Worm (Caenorhabditis elegans) whole organism, young adult: ENCODE measurements around the gene srxa-1.

Experiments used
- B0019.2 ChIP-seq: fragments of 200-800 bp; sonication (Bioruptor generic); conservative IDR thresholded peaks from 2 replicates; pipeline ENCODE4 v1.3.6; 2022; ENCODE audit warnings: missing genetic modification reagents, missing genetic modification characterization, missing compliant biosample characterization
- B0261.1 ChIP-seq: sonication (generic microtip); optimal IDR thresholded peaks from 2 replicates; lab custom pipeline; 2016; ENCODE audit warnings: mild to moderate bottlenecking, missing genetic modification characterization, moderate library complexity, missing compliant biosample characterization
- B0336.3 ChIP-seq: fragments of 200-800 bp; sonication (Bioruptor generic); IDR thresholded peaks from 2 replicates; pipeline ENCODE4 v1.3.6; 2022; ENCODE audit warnings: missing genetic modification characterization, missing compliant biosample characterization
- C06A6.2 ChIP-seq: fragments of 200-800 bp; sonication (Bioruptor generic); conservative IDR thresholded peaks from 2 replicates; pipeline ENCODE4 v1.3.6; 2022; ENCODE audit warnings: missing genetic modification characterization, missing compliant biosample characterization
- D2030.7 ChIP-seq: fragments of 200-800 bp; sonication (Bioruptor generic); IDR thresholded peaks from 2 replicates; pipeline ENCODE4 v1.3.6; 2022; ENCODE audit warnings: missing genetic modification reagents, missing genetic modification characterization, missing compliant biosample characterization
- F22D6.2 ChIP-seq: sonication (generic microtip); optimal IDR thresholded peaks from 2 replicates; lab custom pipeline; 2016; ENCODE audit warnings: mild to moderate bottlenecking, missing genetic modification characterization, missing compliant biosample characterization
- F23B12.7 ChIP-seq: sonication (generic microtip); optimal IDR thresholded peaks from 2 replicates; lab custom pipeline; 2017; ENCODE audit warnings: missing genetic modification characterization, mild to moderate bottlenecking, missing compliant biosample characterization, antibody characterized with exemption, moderate library complexity; ENCODE audit not compliant: insufficient read depth
- F57C9.4 ChIP-seq: sonication (generic microtip); optimal IDR thresholded peaks from 2 replicates; lab custom pipeline; 2017; ENCODE audit warnings: mild to moderate bottlenecking, missing genetic modification characterization, missing compliant biosample characterization
- T07F8.4 ChIP-seq: sonication (generic microtip); optimal IDR thresholded peaks from 2 replicates; lab custom pipeline; 2016; ENCODE audit warnings: mild to moderate bottlenecking, missing genetic modification characterization, moderate library complexity, missing compliant biosample characterization
- T26A5.8 ChIP-seq: sonication (generic microtip); optimal IDR thresholded peaks from 2 replicates; lab custom pipeline; 2016; ENCODE audit warnings: missing genetic modification characterization, missing compliant biosample characterization
- Y53G8AR.9 ChIP-seq: fragments of 200-800 bp; sonication (Bioruptor generic); conservative IDR thresholded peaks from 2 replicates; pipeline ENCODE4 v1.3.6; 2022; ENCODE audit warnings: missing genetic modification reagents, missing genetic modification characterization, missing compliant biosample characterization
- Y79H2A.3 ChIP-seq: fragments of 200-800 bp; sonication (Bioruptor generic); conservative IDR thresholded peaks from 2 replicates; pipeline ENCODE4 v1.3.6; 2022; ENCODE audit warnings: missing genetic modification reagents, missing genetic modification characterization, missing compliant biosample characterization
- Y95B8A.8 ChIP-seq: fragments of 200-800 bp; sonication (Bioruptor generic); IDR thresholded peaks from 2 replicates; pipeline ENCODE4 v1.3.6; 2022; ENCODE audit warnings: missing genetic modification reagents, missing genetic modification characterization, missing compliant biosample characterization
- ZK185.1 ChIP-seq: sonication (generic microtip); optimal IDR thresholded peaks from 2 replicates; lab custom pipeline; 2016; ENCODE audit warnings: mild to moderate bottlenecking, missing genetic modification characterization, missing compliant biosample characterization; ENCODE audit not compliant: poor library complexity, severe bottlenecking
- atf-7 ChIP-seq: sonication (generic microtip); optimal IDR thresholded peaks from 2 replicates; lab custom pipeline; 2017; ENCODE audit warnings: mild to moderate bottlenecking, missing genetic modification characterization, missing compliant biosample characterization
- attf-5 ChIP-seq: fragments of 200-800 bp; sonication (Bioruptor generic); optimal IDR thresholded peaks from 2 replicates; lab custom pipeline; 2018; ENCODE audit warnings: mild to moderate bottlenecking, missing genetic modification characterization, missing compliant biosample characterization
- cebp-1 ChIP-seq, 2 experiments: fragments of 200-800 bp in 1 of 2; sonication (Bioruptor generic) in 1 of 2; sonication (generic microtip) in 1 of 2; IDR thresholded peaks in 1 of 2; optimal IDR thresholded peaks in 1 of 2; 2 replicates each; pipeline versions ENCODE4 v1.3.6 to Lab custom; 2017 to 2022; ENCODE audit warnings: missing compliant biosample characterization in 2 of 2, missing genetic modification characterization in 2 of 2, mild to moderate bottlenecking in 1 of 2, missing genetic modification reagents in 1 of 2, moderate library complexity in 1 of 2
- ceh-27 ChIP-seq: fragments of 200-800 bp; sonication (Bioruptor generic); optimal IDR thresholded peaks from 2 replicates; lab custom pipeline; 2018; ENCODE audit warnings: mild to moderate bottlenecking, missing genetic modification characterization, moderate library complexity, missing compliant biosample characterization
- ceh-58 ChIP-seq: fragments of 200-800 bp; sonication (Bioruptor generic); IDR thresholded peaks from 2 replicates; pipeline ENCODE4 v1.3.6; 2022; ENCODE audit warnings: missing genetic modification characterization, missing compliant biosample characterization
- ceh-79 ChIP-seq: sonication (generic microtip); optimal IDR thresholded peaks from 2 replicates; lab custom pipeline; 2017; ENCODE audit warnings: mild to moderate bottlenecking, missing genetic modification characterization, missing compliant biosample characterization
- dox-1 ChIP-seq: fragments of 200-800 bp; sonication (Bioruptor generic); IDR thresholded peaks from 2 replicates; pipeline ENCODE4 v1.3.6; 2022; ENCODE audit warnings: missing genetic modification reagents, missing genetic modification characterization, missing compliant biosample characterization
- dpff-1 ChIP-seq: sonication (generic microtip); optimal IDR thresholded peaks from 2 replicates; lab custom pipeline; 2017; ENCODE audit warnings: mild to moderate bottlenecking, missing genetic modification characterization, missing compliant biosample characterization
- ekl-4 ChIP-seq: fragments of 200-800 bp; sonication (Bioruptor generic); IDR thresholded peaks from 2 replicates; pipeline ENCODE4 v1.3.6; 2022; ENCODE audit warnings: missing genetic modification reagents, missing genetic modification characterization, missing compliant biosample characterization
- gei-17 ChIP-seq: fragments of 200-800 bp; sonication (Bioruptor generic); optimal IDR thresholded peaks from 2 replicates; lab custom pipeline; 2018; ENCODE audit warnings: mild to moderate bottlenecking, missing genetic modification characterization, missing compliant biosample characterization
- hmg-1.2 ChIP-seq: fragments of 200-800 bp; sonication (Bioruptor generic); IDR thresholded peaks from 2 replicates; pipeline ENCODE4 v1.3.6; 2022; ENCODE audit warnings: missing genetic modification reagents, missing genetic modification characterization, missing compliant biosample characterization
- let-607 ChIP-seq, 2 experiments: fragments of 200-800 bp in 1 of 2; sonication (Bioruptor generic) in 1 of 2; sonication (generic microtip) in 1 of 2; optimal IDR thresholded peaks; 2 replicates each; lab custom pipeline; 2016 to 2018; ENCODE audit warnings: mild to moderate bottlenecking in 2 of 2, missing compliant biosample characterization in 2 of 2, missing genetic modification characterization in 2 of 2, moderate library complexity in 2 of 2, missing genotype in 1 of 2
- lin-54 ChIP-seq: fragments of 200-800 bp; sonication (Bioruptor generic); optimal IDR thresholded peaks from 2 replicates; lab custom pipeline; 2018; ENCODE audit warnings: mild to moderate bottlenecking, missing genetic modification characterization, missing compliant biosample characterization
- lir-1 ChIP-seq: fragments of 200-800 bp; sonication (Bioruptor generic); conservative IDR thresholded peaks from 2 replicates; pipeline ENCODE4 v1.3.6; 2022; ENCODE audit warnings: missing genetic modification reagents, missing genetic modification characterization, missing compliant biosample characterization
- lsy-27 ChIP-seq: sonication (generic microtip); optimal IDR thresholded peaks from 2 replicates; lab custom pipeline; 2017; ENCODE audit warnings: missing genetic modification characterization, mild to moderate bottlenecking, missing compliant biosample characterization, antibody characterized with exemption, missing genotype, borderline replicate concordance; ENCODE audit not compliant: insufficient read depth
- madf-10 ChIP-seq: sonication (generic microtip); optimal IDR thresholded peaks from 2 replicates; lab custom pipeline; 2016; ENCODE audit warnings: mild to moderate bottlenecking, missing genetic modification characterization, missing compliant biosample characterization
- madf-6 ChIP-seq: fragments of 200-800 bp; sonication (Bioruptor generic); IDR thresholded peaks from 2 replicates; pipeline ENCODE4 v1.3.6; 2022; ENCODE audit warnings: missing genetic modification reagents, missing genetic modification characterization, missing compliant biosample characterization
- mcd-1 ChIP-seq: fragments of 200-800 bp; sonication (Bioruptor generic); IDR thresholded peaks from 2 replicates; pipeline ENCODE4 v1.3.6; 2022; ENCODE audit warnings: missing genetic modification reagents, missing genetic modification characterization, missing compliant biosample characterization
- nfya-2 ChIP-seq: fragments of 200-800 bp; sonication (Bioruptor generic); IDR thresholded peaks from 2 replicates; pipeline ENCODE4 v1.3.6; 2022; ENCODE audit warnings: missing genetic modification reagents, missing genetic modification characterization, missing compliant biosample characterization
- nfyb-1 ChIP-seq: fragments of 200-800 bp; sonication (Bioruptor generic); IDR thresholded peaks from 2 replicates; pipeline ENCODE4 v1.3.6; 2022; ENCODE audit warnings: missing genetic modification reagents, missing genetic modification characterization, missing compliant biosample characterization
- nhr-80 ChIP-seq: sonication (generic microtip); optimal IDR thresholded peaks from 2 replicates; lab custom pipeline; 2016; ENCODE audit warnings: missing genetic modification characterization, missing compliant biosample characterization
- nhr-90 ChIP-seq: sonication (generic microtip); optimal IDR thresholded peaks from 2 replicates; lab custom pipeline; 2016; ENCODE audit warnings: missing genotype, mild to moderate bottlenecking, missing genetic modification characterization, missing compliant biosample characterization
- pbrm-1 ChIP-seq: fragments of 200-800 bp; sonication (Bioruptor generic); IDR thresholded peaks from 2 replicates; pipeline ENCODE4 v1.3.6; 2022; ENCODE audit warnings: missing genetic modification reagents, missing genetic modification characterization, missing compliant biosample characterization
- pha-4 ChIP-seq: fragments of 150-350 bp; sonication (generic microtip); optimal IDR thresholded peaks from 2 replicates; lab custom pipeline; 2014; ENCODE audit warnings: missing biosample characterization, missing genetic modification reagents, missing genetic modification characterization
- repo-1 ChIP-seq: sonication (generic microtip); optimal IDR thresholded peaks from 2 replicates; lab custom pipeline; 2017; ENCODE audit warnings: mild to moderate bottlenecking, missing genetic modification characterization, missing compliant biosample characterization
- sea-2 ChIP-seq: fragments of 200-800 bp; sonication (Bioruptor generic); IDR thresholded peaks from 2 replicates; pipeline ENCODE4 v1.3.6; 2022; ENCODE audit warnings: missing genetic modification characterization, missing compliant biosample characterization
- snpc-4 ChIP-seq, 5 experiments: fragments of 150-350 bp in 1 of 5; sonication (generic microtip) in 4 of 5; optimal IDR thresholded peaks; 2 replicates each; lab custom pipeline; 2014 to 2018; ENCODE audit warnings: missing genetic modification characterization in 5 of 5, missing biosample characterization in 3 of 5, antibody characterized with exemption in 2 of 5, mild to moderate bottlenecking in 2 of 5, missing compliant biosample characterization in 2 of 5, missing genotype in 2 of 5, moderate library complexity in 2 of 5, missing genetic modification reagents in 1 of 5
- sptf-2 ChIP-seq: fragments of 200-800 bp; sonication (Bioruptor generic); optimal IDR thresholded peaks from 2 replicates; lab custom pipeline; 2018; ENCODE audit warnings: mild to moderate bottlenecking, missing genetic modification characterization, missing compliant biosample characterization
- tbp1 ChIP-seq: fragments of 200-800 bp; sonication (Bioruptor generic); optimal IDR thresholded peaks from 2 replicates; lab custom pipeline; 2018; ENCODE audit warnings: mild to moderate bottlenecking, missing genetic modification characterization, missing compliant biosample characterization
- unc-62 ChIP-seq: fragments of 150-350 bp; optimal IDR thresholded peaks from 2 replicates; lab custom pipeline; 2014; ENCODE audit warnings: missing biosample characterization, missing genetic modification reagents, missing genetic modification characterization
- ztf-3 ChIP-seq: fragments of 200-800 bp; sonication (Bioruptor generic); optimal IDR thresholded peaks from 2 replicates; lab custom pipeline; 2018; ENCODE audit warnings: mild to moderate bottlenecking, missing genetic modification characterization, missing compliant biosample characterization

Gene srxa-1

DNA sequence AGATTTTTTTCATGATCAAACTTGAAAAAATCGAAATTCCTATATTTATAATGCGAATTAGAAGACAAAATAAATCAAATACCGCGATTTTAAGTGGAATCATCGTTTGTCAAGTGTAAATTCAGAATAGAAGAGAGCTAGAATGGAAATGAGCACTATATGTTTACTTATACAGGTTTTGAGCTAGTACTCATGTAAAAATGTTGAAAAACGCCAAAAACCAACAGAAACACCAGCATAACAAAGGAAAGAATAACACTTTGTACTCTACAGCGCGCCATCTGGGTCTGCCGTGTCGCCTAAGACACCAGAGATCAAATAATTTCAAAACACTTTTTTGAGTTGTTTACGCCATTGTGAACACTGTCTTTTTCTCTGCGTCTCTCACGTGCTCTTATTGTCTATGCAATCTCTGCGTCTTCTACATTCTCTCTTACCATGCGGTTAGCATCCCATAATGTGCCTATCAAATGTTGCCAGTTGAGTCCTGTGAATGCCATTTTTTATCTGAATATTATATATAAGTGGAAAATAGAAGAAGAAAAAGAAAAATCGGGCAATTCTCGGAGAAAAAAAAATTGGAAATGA, 3.0 kb upstream of the srxa-1 start, which contains the start of gene ipla-3:
TSS of gene ipla-3 (minus strand) at position 510 of the 588 bp plus-strand sequence.
- peak; percentile 57 for TF ChIP-seq pha-4 (tag; lab: Kevin White, UChicago)
- TF ChIP-seq ceh-58 (GFP tag; lab: Robert Waterston, UW), result no peak
- TF ChIP-seq nhr-80 (tag; lab: Kevin White, UChicago), result peak; percentile 92
- TF ChIP-seq dox-1 (GFP tag; lab: Robert Waterston, UW), result peak; percentile 77
- no peak for TF ChIP-seq C06A6.2
- no peak for TF ChIP-seq pbrm-1 (GFP tag; lab: Robert Waterston, UW)
- TF ChIP-seq unc-62 (GFP tag; lab: Kevin White, UChicago), result peak; percentile 1
- no peak for TF ChIP-seq B0019.2 (GFP tag; lab: Robert Waterston, UW)
- no peak for TF ChIP-seq dpff-1 (tag; lab: Kevin White, UChicago)
- TF ChIP-seq gei-17 (GFP tag; lab: Kevin White, UChicago), result no peak
- peak; percentile 46 for TF ChIP-seq ztf-3 (GFP tag; lab: Kevin White, UChicago)
- TF ChIP-seq lir-1, result 0 out of 2 replicates have a peak, but pooled peaks have one; percentile 19
- peak; percentile 53; the same call in 1 of the 2 replicates for TF ChIP-seq B0336.3 (GFP tag; lab: Robert Waterston, UW)
- no peak for TF ChIP-seq lsy-27 (tag; lab: Kevin White, UChicago)
- 0 out of 2 replicates have a peak, but pooled peaks have one; percentile 51 for TF ChIP-seq nfyb-1 (GFP tag; lab: Robert Waterston, UW)
- TF ChIP-seq T26A5.8 (tag; lab: Kevin White, UChicago), result no peak
- TF ChIP-seq Y79H2A.3 (GFP tag; lab: Robert Waterston, UW), result no peak
- peak; percentile 94 for TF ChIP-seq hmg-1.2 (GFP tag; lab: Robert Waterston, UW)
- TF ChIP-seq snpc-4 (GFP tag; optimal IDR thresholded peaks at IDR 0.05; lab: Kevin White, UChicago), result no peak
- TF ChIP-seq snpc-4 (tag; optimal IDR thresholded peaks at IDR 0.05; lab: Kevin White, UChicago), result peak in 2 of 4 experiments; percentile 37 to 54
- peak; percentile 77 for TF ChIP-seq ceh-27 (GFP tag; lab: Kevin White, UChicago)
- peak; percentile 51 for TF ChIP-seq lin-54 (GFP tag; lab: Kevin White, UChicago)
- TF ChIP-seq nfya-2 (GFP tag; lab: Robert Waterston, UW), result no peak
- TF ChIP-seq tbp1 (GFP tag; lab: Kevin White, UChicago), result peak; percentile 50
- TF ChIP-seq B0261.1 (tag; lab: Kevin White, UChicago), result no peak
- peak; percentile 32 for TF ChIP-seq F23B12.7 (tag; lab: Kevin White, UChicago)
- TF ChIP-seq ceh-79 (tag; lab: Kevin White, UChicago), result no peak
- peak; percentile 1 for TF ChIP-seq F22D6.2 (tag; lab: Kevin White, UChicago)
- TF ChIP-seq nhr-90 (tag; lab: Kevin White, UChicago), result peak; percentile 12
- no peak for TF ChIP-seq F57C9.4 (tag; lab: Kevin White, UChicago)
- peak; percentile 49; the same call in 1 of the 2 replicates for TF ChIP-seq mcd-1 (GFP tag; lab: Robert Waterston, UW)
- 0 out of 2 replicates have a peak, but pooled peaks have one; percentile 21 for TF ChIP-seq D2030.7
- TF ChIP-seq madf-6 (GFP tag; lab: Robert Waterston, UW), result 0 out of 2 replicates have a peak, but pooled peaks have one; percentile 34
- TF ChIP-seq let-607 (tag; optimal IDR thresholded peaks at IDR 0.05; lab: Kevin White, UChicago), result peak in 1 of 2 experiments; percentile 23
- peak; percentile 64 for TF ChIP-seq atf-7
- peak; percentile 43 for TF ChIP-seq sptf-2 (GFP tag; lab: Kevin White, UChicago)
- TF ChIP-seq cebp-1 (GFP tag; IDR thresholded peaks at IDR 0.05; lab: Robert Waterston, UW), result peak; percentile 79
- peak; percentile 90 for TF ChIP-seq cebp-1 (tag; optimal IDR thresholded peaks at IDR 0.05; lab: Kevin White, UChicago)
- TF ChIP-seq Y53G8AR.9, result peak; percentile 52; the same call in 1 of the 2 replicates
- TF ChIP-seq ZK185.1 (tag; lab: Kevin White, UChicago), result peak; percentile 25
- peak; percentile 75 for TF ChIP-seq attf-5 (GFP tag; lab: Kevin White, UChicago)
- TF ChIP-seq ekl-4, result 0 out of 2 replicates have a peak, but pooled peaks have one; percentile 32
- TF ChIP-seq Y95B8A.8 (GFP tag; lab: Robert Waterston, UW), result 0 out of 2 replicates have a peak, but pooled peaks have one; percentile 44
- no peak for TF ChIP-seq sea-2 (GFP tag; lab: Robert Waterston, UW)
- peak; percentile 30 for TF ChIP-seq repo-1 (tag; lab: Kevin White, UChicago)
- TF ChIP-seq madf-10, result peak; percentile 70
- no peak for TF ChIP-seq T07F8.4 (tag; lab: Kevin White, UChicago)
